Worm (Caenorhabditis elegans) whole organism, late embryonic: ENCODE results near the gene C28D4.18.
"Not testable (repeated sequence)": the region's sequence is repeated elsewhere in the genome, so short reads cannot be mapped to it uniquely, and the experiment has no call there.

Experiments
- C08G9.2 ChIP-seq: sonication (generic microtip); optimal IDR thresholded peaks from 2 replicates; lab custom pipeline; 2016; ENCODE audit warnings: mild to moderate bottlenecking, missing genetic modification characterization, moderate library complexity, missing compliant biosample characterization
- K02D7.2 ChIP-seq: sonication (generic microtip); optimal IDR thresholded peaks from 2 replicates; lab custom pipeline; 2017; ENCODE audit warnings: mild to moderate bottlenecking, missing genetic modification characterization, missing compliant biosample characterization
- T23F11.4 ChIP-seq: fragments of 200-800 bp; sonication (Bioruptor generic); optimal IDR thresholded peaks from 2 replicates; lab custom pipeline; 2018; ENCODE audit warnings: mild to moderate bottlenecking, missing genetic modification characterization, missing compliant biosample characterization
- ama-1 ChIP-seq: fragments of 150-350 bp; optimal IDR thresholded peaks from 2 replicates; lab custom pipeline; 2014
- ceh-19 ChIP-seq: fragments of 200-800 bp; sonication (Bioruptor generic); optimal IDR thresholded peaks from 2 replicates; lab custom pipeline; 2018; ENCODE audit warnings: mild to moderate bottlenecking, missing genetic modification characterization, missing compliant biosample characterization
- ceh-2 ChIP-seq: sonication (generic microtip); optimal IDR thresholded peaks from 2 replicates; lab custom pipeline; 2016; ENCODE audit warnings: missing genotype, missing genetic modification characterization, missing compliant biosample characterization
- ceh-22 ChIP-seq: sonication (generic microtip); optimal IDR thresholded peaks from 2 replicates; lab custom pipeline; 2017; ENCODE audit warnings: missing biosample characterization, missing genetic modification characterization
- ceh-24 ChIP-seq: sonication (generic microtip); optimal IDR thresholded peaks from 2 replicates; lab custom pipeline; 2016; ENCODE audit warnings: mild to moderate bottlenecking, missing genetic modification characterization, missing compliant biosample characterization
- ceh-30 ChIP-seq: fragments of 150-350 bp; optimal IDR thresholded peaks from 2 replicates; lab custom pipeline; 2014; ENCODE audit warnings: missing biosample characterization, missing genetic modification characterization
- ceh-6 ChIP-seq: fragments of 200-800 bp; sonication (Bioruptor generic); optimal IDR thresholded peaks from 2 replicates; lab custom pipeline; 2018; ENCODE audit warnings: mild to moderate bottlenecking, missing genetic modification characterization, missing compliant biosample characterization
- che-1 ChIP-seq: sonication (generic microtip); optimal IDR thresholded peaks from 2 replicates; lab custom pipeline; 2016; ENCODE audit warnings: mild to moderate bottlenecking, missing genetic modification characterization, missing compliant biosample characterization
- dve-1 ChIP-seq: sonication (generic microtip); optimal IDR thresholded peaks from 2 replicates; lab custom pipeline; 2017; ENCODE audit warnings: antibody characterized with exemption, mild to moderate bottlenecking, missing genetic modification characterization, missing compliant biosample characterization
- elt-2 ChIP-seq: sonication (generic microtip); optimal IDR thresholded peaks from 2 replicates; lab custom pipeline; 2016; ENCODE audit warnings: missing genetic modification reagents, missing genetic modification characterization, missing compliant biosample characterization
- eyg-1 ChIP-seq: sonication (generic microtip); optimal IDR thresholded peaks from 2 replicates; lab custom pipeline; 2016; ENCODE audit warnings: missing genotype, missing genetic modification characterization, missing compliant biosample characterization
- fax-1 ChIP-seq: sonication (generic microtip); optimal IDR thresholded peaks from 2 replicates; lab custom pipeline; 2016; ENCODE audit warnings: missing genotype, missing genetic modification characterization, missing compliant biosample characterization
- fkh-10 ChIP-seq: fragments of 150-350 bp; optimal IDR thresholded peaks from 2 replicates; lab custom pipeline; 2014; ENCODE audit warnings: missing biosample characterization, missing genetic modification reagents, missing genetic modification characterization
- hlh-13 ChIP-seq: fragments of 200-800 bp; sonication (Bioruptor generic); optimal IDR thresholded peaks from 2 replicates; lab custom pipeline; 2018; ENCODE audit warnings: mild to moderate bottlenecking, missing genetic modification characterization, missing compliant biosample characterization
- hlh-15 ChIP-seq: sonication (generic microtip); optimal IDR thresholded peaks from 2 replicates; lab custom pipeline; 2016; ENCODE audit warnings: missing genetic modification characterization, missing compliant biosample characterization
- lin-11 ChIP-seq: fragments of 200-800 bp; sonication (Bioruptor generic); optimal IDR thresholded peaks from 2 replicates; lab custom pipeline; 2018; ENCODE audit warnings: mild to moderate bottlenecking, missing genetic modification characterization, missing compliant biosample characterization
- madf-2 ChIP-seq: sonication (generic microtip); optimal IDR thresholded peaks from 2 replicates; lab custom pipeline; 2017; ENCODE audit warnings: missing genetic modification characterization, missing compliant biosample characterization
- nhr-232 ChIP-seq: sonication (generic microtip); optimal IDR thresholded peaks from 2 replicates; lab custom pipeline; 2016; ENCODE audit warnings: missing genetic modification characterization, missing compliant biosample characterization
- npax-4 ChIP-seq: sonication (generic microtip); optimal IDR thresholded peaks from 2 replicates; lab custom pipeline; 2016; ENCODE audit warnings: missing genetic modification characterization, missing compliant biosample characterization
- odd-2 ChIP-seq: sonication (generic microtip); optimal IDR thresholded peaks from 2 replicates; lab custom pipeline; 2017; ENCODE audit warnings: antibody characterized with exemption, mild to moderate bottlenecking, missing genetic modification characterization, missing compliant biosample characterization
- pag-3 ChIP-seq: sonication (generic microtip); optimal IDR thresholded peaks from 2 replicates; lab custom pipeline; 2016; ENCODE audit warnings: missing compliant biosample characterization, missing genetic modification characterization, borderline replicate concordance
- pat-9 ChIP-seq: fragments of 200-800 bp; sonication (Bioruptor generic); optimal IDR thresholded peaks from 2 replicates; lab custom pipeline; 2018; ENCODE audit warnings: mild to moderate bottlenecking, missing genetic modification characterization, moderate library complexity, missing compliant biosample characterization
- pha-2 ChIP-seq: sonication (generic microtip); optimal IDR thresholded peaks from 2 replicates; lab custom pipeline; 2017; ENCODE audit warnings: mild to moderate bottlenecking, missing genetic modification characterization, missing compliant biosample characterization
- pha-4 ChIP-seq: fragments of 150-350 bp; optimal IDR thresholded peaks from 2 replicates; lab custom pipeline; 2018; ENCODE audit warnings: missing biosample characterization, missing genetic modification reagents, missing genetic modification characterization
- pqm-1 ChIP-seq: sonication (generic microtip); optimal IDR thresholded peaks from 2 replicates; lab custom pipeline; 2016; ENCODE audit warnings: missing genetic modification characterization, missing compliant biosample characterization
- ref-2 ChIP-seq: sonication (generic microtip); optimal IDR thresholded peaks from 2 replicates; lab custom pipeline; 2016; ENCODE audit warnings: missing genetic modification characterization, missing compliant biosample characterization
- rnt-1 ChIP-seq: sonication (generic microtip); optimal IDR thresholded peaks from 2 replicates; lab custom pipeline; 2016; ENCODE audit warnings: missing genetic modification characterization, missing compliant biosample characterization
- sdc-2 ChIP-seq: sonication (generic microtip); optimal IDR thresholded peaks from 2 replicates; lab custom pipeline; 2016; ENCODE audit warnings: missing genotype, missing genetic modification characterization, missing compliant biosample characterization
- sox-2 ChIP-seq: fragments of 200-800 bp; sonication (Bioruptor generic); IDR thresholded peaks from 2 replicates; pipeline ENCODE4 v1.3.6; 2022; ENCODE audit warnings: missing genetic modification reagents, missing genetic modification characterization, missing compliant biosample characterization
- sox-4 ChIP-seq: sonication (generic microtip); optimal IDR thresholded peaks from 2 replicates; lab custom pipeline; 2017; ENCODE audit warnings: mild to moderate bottlenecking, missing genetic modification characterization, inconsistent platforms, missing compliant biosample characterization
- tbx-2 ChIP-seq: sonication (generic microtip); optimal IDR thresholded peaks from 2 replicates; lab custom pipeline; 2016; ENCODE audit warnings: missing genetic modification characterization, missing compliant biosample characterization
- tbx-7 ChIP-seq: sonication (generic microtip); optimal IDR thresholded peaks from 2 replicates; lab custom pipeline; 2016; ENCODE audit warnings: missing genotype, missing genetic modification characterization, missing compliant biosample characterization
- unc-42 ChIP-seq: sonication (generic microtip); optimal IDR thresholded peaks from 2 replicates; lab custom pipeline; 2016; ENCODE audit warnings: missing genotype, missing genetic modification characterization, missing compliant biosample characterization
- unc-55 ChIP-seq: sonication (generic microtip); optimal IDR thresholded peaks from 2 replicates; lab custom pipeline; 2017; ENCODE audit warnings: missing biosample characterization, missing genetic modification reagents, missing genetic modification characterization
- ztf-16 ChIP-seq: sonication (generic microtip); optimal IDR thresholded peaks from 2 replicates; lab custom pipeline; 2017; ENCODE audit warnings: missing genetic modification characterization, missing compliant biosample characterization

Gene C28D4.18

DNA sequence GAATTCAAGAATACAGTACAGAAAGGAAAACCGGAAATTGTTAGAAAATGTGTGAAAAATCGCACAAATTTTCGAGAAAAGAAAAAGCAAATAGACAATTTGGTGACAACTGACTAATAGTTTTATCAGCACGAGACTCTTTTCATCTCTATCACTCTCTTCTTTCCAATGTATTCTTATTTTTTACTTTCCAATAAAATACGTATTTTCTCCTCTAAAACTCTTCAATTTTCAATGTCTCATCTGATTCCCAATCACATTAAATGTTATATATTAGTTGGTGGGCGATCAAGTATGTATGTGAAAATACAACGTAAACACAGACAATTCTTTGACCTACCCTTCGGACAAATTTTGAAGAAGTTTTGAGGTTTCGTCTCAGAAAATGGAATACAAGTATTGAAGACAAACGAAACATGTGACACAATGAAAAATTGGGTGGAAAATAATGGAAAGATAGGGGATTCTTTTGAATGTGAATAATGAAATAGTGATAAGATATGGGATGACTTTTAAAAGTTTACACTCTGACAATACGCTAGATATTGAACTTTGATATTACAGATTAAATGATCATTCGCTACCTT is 12.2 kb downstream of the C28D4.18 start, which contains the start of gene cka-1:
Gene cka-1, minus strand, starts transcription at position 418 of the 587 bp plus-strand sequence.
- TF ChIP-seq pag-3 (tag; lab: Kevin White, UChicago) = no peak
- peak; percentile 31 for TF ChIP-seq elt-2 (tag; lab: Kevin White, UChicago)
- no peak for TF ChIP-seq ama-1 (lab: Kevin White, UChicago)
- TF ChIP-seq rnt-1 = no peak
- no peak for TF ChIP-seq hlh-15 (tag; lab: Kevin White, UChicago)
- no peak for TF ChIP-seq pha-2 (tag; lab: Kevin White, UChicago)
- TF ChIP-seq ceh-24 (tag; lab: Kevin White, UChicago) = no peak

DNA sequence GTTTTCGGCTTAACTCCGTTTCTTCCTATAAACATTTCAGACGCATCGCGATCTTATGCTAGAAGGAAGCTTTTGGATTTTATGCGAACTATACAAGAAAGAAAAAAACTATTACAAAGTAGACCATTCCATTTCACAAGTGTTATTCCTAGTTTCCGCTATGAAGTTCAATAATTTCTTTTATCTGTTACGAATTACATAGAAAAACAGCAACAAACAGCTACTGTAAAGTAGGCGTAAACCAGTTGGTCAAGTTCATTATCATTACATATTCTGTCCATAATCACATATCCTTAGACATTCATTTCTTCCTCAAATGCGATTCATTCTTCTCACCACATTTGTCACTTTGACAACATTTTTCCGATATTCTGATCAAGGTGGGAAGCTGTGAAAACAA is 13.1 kb downstream of the C28D4.18 start, which contains the start of gene C28D4.10:
Gene C28D4.10, plus strand, starts transcription at position 301 of the 400 bp plus-strand sequence.
- TF ChIP-seq eyg-1 (tag; lab: Kevin White, UChicago) = no peak
- TF ChIP-seq pqm-1 (tag; lab: Kevin White, UChicago) = no peak
- no peak for TF ChIP-seq hlh-13 (GFP tag; lab: Kevin White, UChicago)
- TF ChIP-seq pat-9 (tag; lab: Kevin White, UChicago) = no peak
- TF ChIP-seq, all 69 proteins: peak for 0

DNA sequence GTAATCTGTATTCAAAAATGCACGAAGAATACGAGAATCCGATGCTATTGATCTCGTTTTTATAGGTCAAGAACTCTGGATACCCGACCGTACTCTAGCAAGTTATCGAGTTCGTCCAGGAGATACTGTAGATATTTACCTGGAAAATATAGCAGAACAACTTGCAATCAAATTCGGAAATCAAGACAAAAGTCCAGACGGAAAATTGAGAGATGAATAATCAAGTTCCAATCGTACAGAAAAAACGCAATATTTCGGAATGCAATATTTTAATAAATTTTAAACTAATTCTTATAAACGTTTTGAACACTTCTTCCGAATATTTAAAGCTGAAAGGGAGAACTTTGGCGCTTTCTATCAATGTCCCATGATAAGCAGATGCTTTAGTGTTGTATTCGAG is 13.9 kb downstream of the C28D4.18 start:
- no peak for TF ChIP-seq pqm-1 (tag; lab: Kevin White, UChicago)
- no peak for TF ChIP-seq C08G9.2
- TF ChIP-seq ref-2 (tag; lab: Kevin White, UChicago) = no peak
- TF ChIP-seq tbx-7 = no peak
- no peak for TF ChIP-seq pha-4 (tag; lab: Kevin White, UChicago)
- TF ChIP-seq madf-2 (tag; lab: Kevin White, UChicago) = no peak
- no peak for TF ChIP-seq ceh-2
- TF ChIP-seq unc-55 (GFP tag; lab: Kevin White, UChicago) = no peak
- TF ChIP-seq K02D7.2 (tag; lab: Kevin White, UChicago) = no peak
- no peak for TF ChIP-seq ztf-16 (tag; lab: Kevin White, UChicago)
- no peak for TF ChIP-seq pat-9 (tag; lab: Kevin White, UChicago)
- TF ChIP-seq ceh-6 (GFP tag; lab: Kevin White, UChicago) = no peak
- TF ChIP-seq fax-1 = no peak
- TF ChIP-seq, all 69 proteins: peak for 0

DNA sequence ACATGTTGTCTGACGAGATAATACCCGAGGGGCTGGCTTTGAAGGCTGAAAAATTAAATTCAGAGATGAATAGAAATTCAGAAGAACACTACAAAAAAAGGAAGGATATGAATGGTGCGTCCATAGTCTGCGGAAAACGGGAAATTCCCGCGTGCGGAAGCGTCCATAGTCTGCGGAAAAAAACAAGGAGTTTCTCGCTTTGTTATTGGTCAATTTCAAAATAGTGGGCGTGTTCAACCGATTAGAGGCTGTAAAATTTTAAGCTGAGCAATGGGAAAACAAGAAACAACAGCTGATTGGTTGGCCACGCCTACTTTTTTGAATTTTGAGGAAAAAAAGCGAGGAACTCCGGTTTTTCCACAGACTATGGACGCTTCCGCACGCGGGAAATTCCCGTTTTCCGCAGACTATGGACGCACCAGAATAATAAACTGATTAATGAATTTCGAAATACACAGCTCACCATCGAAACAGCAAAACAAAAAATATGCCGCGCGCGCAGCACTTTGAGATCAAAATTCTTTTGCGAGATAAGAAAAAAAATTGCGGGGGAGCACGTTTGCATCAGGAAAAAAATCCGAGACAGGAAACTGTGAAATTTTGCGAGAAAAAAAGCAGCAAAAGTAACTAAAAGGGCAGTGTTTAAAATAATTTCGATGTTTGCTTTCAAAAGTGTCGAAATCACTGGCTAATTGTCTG is 15.9 kb downstream of the C28D4.18 start, which contains the start of gene gln-6:
Gene gln-6, minus strand, starts transcription at position 51 of the 699 bp plus-strand sequence.
- TF ChIP-seq ceh-30; unc-42 (tag; lab: Kevin White, UChicago); fkh-10 (GFP tag; lab: Kevin White, UChicago): not testable (repeated sequence)
- TF ChIP-seq, all 69 proteins: peak for 0; not testable (repeated sequence) for 69

DNA sequence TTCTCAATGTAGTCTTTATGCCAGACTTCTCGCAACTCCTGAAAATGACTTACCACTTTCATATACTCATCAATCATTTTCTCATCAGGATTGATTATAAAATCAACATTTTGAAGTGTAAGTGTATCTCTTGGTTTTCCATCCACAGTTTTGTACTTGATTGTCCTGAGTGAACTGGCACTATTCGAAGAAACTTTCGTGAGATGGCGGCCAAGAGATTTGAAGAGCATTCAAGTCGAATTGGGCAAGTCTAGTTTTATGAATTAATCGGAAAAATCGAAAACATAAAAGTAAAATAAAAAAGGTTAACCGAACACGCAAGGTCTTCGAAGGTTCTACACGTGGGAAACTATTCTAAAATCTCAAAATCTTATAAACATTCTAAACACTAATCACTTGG is 17.8 kb downstream of the C28D4.18 start, which contains the start of gene C28D4.7:
Gene C28D4.7, minus strand, starts transcription at position 265 of the 400 bp plus-strand sequence.
- TF ChIP-seq ceh-19 (GFP tag; lab: Kevin White, UChicago) (no peak), tbx-2 (tag; lab: Kevin White, UChicago) (no peak), lin-11 (tag; lab: Kevin White, UChicago) (no peak), ztf-16 (tag; lab: Kevin White, UChicago) (no peak), dve-1 (tag; lab: Kevin White, UChicago) (no peak), ceh-6 (GFP tag; lab: Kevin White, UChicago) (no peak), sox-4 (tag; lab: Kevin White, UChicago) (no peak), nhr-232 (tag; lab: Kevin White, UChicago) (no peak), pqm-1 (tag; lab: Kevin White, UChicago) (no peak), ceh-2 (no peak), T23F11.4 (GFP tag; lab: Kevin White, UChicago) (no peak), sdc-2 (tag; lab: Kevin White, UChicago) (no peak), che-1 (tag; lab: Kevin White, UChicago) (no peak), pat-9 (tag; lab: Kevin White, UChicago) (no peak), ceh-22 (no peak), odd-2 (tag; lab: Kevin White, UChicago) (no peak), sox-2 (GFP tag; lab: Robert Waterston, UW) (no peak), npax-4 (no peak)
